Worm (Caenorhabditis elegans): Measurements from ENCODE around the gene T05D4.2.
A peak's percentile ranks its signal among the peaks of the same experiment; 100 is the strongest.

T05D4.2 gene

DNA sequence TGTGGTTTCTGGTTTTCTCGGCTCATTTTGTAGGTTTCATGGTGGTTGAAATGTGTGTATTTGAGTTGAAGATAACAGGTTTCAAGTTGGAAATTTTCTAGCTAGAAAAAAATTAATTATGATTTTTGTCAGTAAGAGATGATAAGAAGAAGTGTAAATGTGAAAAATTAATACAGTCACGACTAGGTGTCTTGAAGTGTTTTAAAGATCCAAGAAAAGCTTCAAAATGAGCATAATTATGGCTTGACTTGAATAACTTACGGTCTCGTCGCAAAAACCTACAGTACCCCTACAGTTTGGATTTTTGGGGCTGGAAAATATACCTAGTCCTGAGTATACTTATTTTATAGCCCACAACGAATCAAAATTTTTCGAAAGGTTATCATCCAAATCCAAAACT is 7.5 kb upstream of the T05D4.2 start, which contains the start of gene exc-12:
Gene exc-12, minus strand, starts transcription at position 101 of the 400 bp plus-strand sequence.
- TF ChIP-seq ZK546.5 (tag; optimal IDR thresholded peaks at IDR 0.05), result no peak
- TF ChIP-seq nhr-25 (tag; optimal IDR thresholded peaks at IDR 0.05), result no peak
- TF ChIP-seq sea-2 (GFP tag; optimal IDR thresholded peaks at IDR 0.05), result no peak
- no peak for TF ChIP-seq nhr-23 (tag; optimal IDR thresholded peaks at IDR 0.05)
- TF ChIP-seq mml-1 (tag; optimal IDR thresholded peaks at IDR 0.05), result no peak
- TF ChIP-seq pha-4 (tag; optimal IDR thresholded peaks at IDR 0.05), result no peak
- no peak for TF ChIP-seq eor-1 (tag; optimal IDR thresholded peaks at IDR 0.05)
- no peak for TF ChIP-seq nfya-1 (tag; optimal IDR thresholded peaks at IDR 0.05; ENCODE audit: insufficient read depth)
- no peak for TF ChIP-seq nhr-76 (tag; optimal IDR thresholded peaks at IDR 0.05)
- TF ChIP-seq aly-2 (tag; optimal IDR thresholded peaks at IDR 0.05), result no peak
- no peak for TF ChIP-seq ceh-16 (tag; optimal IDR thresholded peaks at IDR 0.05)
- TF ChIP-seq elt-2 (tag; optimal IDR thresholded peaks at IDR 0.05), result no peak
- TF ChIP-seq R02D3.7 (tag; optimal IDR thresholded peaks at IDR 0.05), result no peak

- peak; percentile 30 for TF ChIP-seq nfya-1 (tag; optimal IDR thresholded peaks at IDR 0.05; ENCODE audit: insufficient read depth)
- TF ChIP-seq hmg-11 (tag; optimal IDR thresholded peaks at IDR 0.05), result peak; percentile 10
- TF ChIP-seq zag-1 (tag; optimal IDR thresholded peaks at IDR 0.05), result no peak
These were observed 3.1 kb upstream of the T05D4.2 start for ce11 chrIII:13565972-13566371.

DNA sequence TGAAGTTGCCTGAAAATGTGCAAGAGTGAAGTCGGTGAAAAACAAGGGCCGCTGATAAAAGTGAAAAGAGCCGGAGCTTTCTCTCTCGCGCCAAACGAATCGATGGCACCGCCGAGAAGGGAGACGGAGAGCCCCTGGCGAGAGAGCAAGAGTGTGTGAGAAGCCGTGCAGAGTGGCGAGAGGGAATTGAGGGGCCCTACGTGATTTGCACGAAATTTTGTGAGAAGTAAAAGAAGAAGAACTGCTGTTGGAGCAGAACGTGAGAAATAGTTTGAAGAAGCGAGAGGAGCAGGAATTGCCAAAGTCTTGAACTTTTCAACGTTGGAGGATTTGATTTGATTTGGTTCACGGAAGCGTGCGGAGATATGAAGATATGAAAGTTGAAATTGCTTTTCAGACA is 2.0 kb upstream of the T05D4.2 start, which contains the start of gene aldo-1:
Gene aldo-1, minus strand, starts transcription at position 9 of the 400 bp plus-strand sequence.
- TF ChIP-seq nhr-11 (tag; optimal IDR thresholded peaks at IDR 0.05), result no peak
- TF ChIP-seq eor-1 (tag; optimal IDR thresholded peaks at IDR 0.05), result no peak
- no peak for TF ChIP-seq aly-2 (tag; optimal IDR thresholded peaks at IDR 0.05)
- TF ChIP-seq elt-3 (tag; optimal IDR thresholded peaks at IDR 0.05), result no peak
- TF ChIP-seq nhr-23 (tag; optimal IDR thresholded peaks at IDR 0.05), result no peak
- no peak for TF ChIP-seq ceh-9 (tag; optimal IDR thresholded peaks at IDR 0.05)
- TF ChIP-seq nhr-237 (tag; optimal IDR thresholded peaks at IDR 0.05), result no peak
- no peak for TF ChIP-seq nhr-12 (tag; optimal IDR thresholded peaks at IDR 0.05)
- no peak for TF ChIP-seq sea-2 (GFP tag; optimal IDR thresholded peaks at IDR 0.05)
- peak; percentile 5 for TF ChIP-seq lin-15B (tag; optimal IDR thresholded peaks at IDR 0.05)
- no peak for TF ChIP-seq ceh-16 (tag; optimal IDR thresholded peaks at IDR 0.05)
- TF ChIP-seq ceh-28 (tag; optimal IDR thresholded peaks at IDR 0.05), result no peak
- peak; percentile 64 for TF ChIP-seq nfya-1 (tag; optimal IDR thresholded peaks at IDR 0.05; ENCODE audit: insufficient read depth)
- no peak for TF ChIP-seq daf-12 (tag; optimal IDR thresholded peaks at IDR 0.05)
- TF ChIP-seq hmg-11 (tag; optimal IDR thresholded peaks at IDR 0.05), result peak; percentile 59
- TF ChIP-seq elt-2 (tag; optimal IDR thresholded peaks at IDR 0.05), result no peak
- no peak for TF ChIP-seq zag-1 (tag; optimal IDR thresholded peaks at IDR 0.05)
- no peak for TF ChIP-seq fos-1 (tag; optimal IDR thresholded peaks at IDR 0.05)
- TF ChIP-seq lin-39 (tag; optimal IDR thresholded peaks at IDR 0.05), result peak; percentile 2
- TF ChIP-seq nhr-77 (tag; optimal IDR thresholded peaks at IDR 0.05), result no peak
- TF ChIP-seq fkh-10 (GFP tag; optimal IDR thresholded peaks at IDR 0.05), result peak; percentile 27
- peak; percentile 19 for TF ChIP-seq snpc-4 (tag; optimal IDR thresholded peaks at IDR 0.05)
- peak; percentile 34 for TF ChIP-seq egl-5 (tag; optimal IDR thresholded peaks at IDR 0.05)
- no peak for TF ChIP-seq egl-27 (tag; optimal IDR thresholded peaks at IDR 0.05)
- no peak for TF ChIP-seq nhr-28 (tag; optimal IDR thresholded peaks at IDR 0.05)

ce11 chrIII:13563583-13563982 is 701 bp upstream of the T05D4.2 start:
- TF ChIP-seq nfya-1 (tag; optimal IDR thresholded peaks at IDR 0.05; ENCODE audit: insufficient read depth), result no peak
- TF ChIP-seq pqm-1 (tag; optimal IDR thresholded peaks at IDR 0.05), result no peak
- no peak for TF ChIP-seq nhr-12 (tag; optimal IDR thresholded peaks at IDR 0.05)
- TF ChIP-seq tbx-2 (tag; optimal IDR thresholded peaks at IDR 0.05), result no peak
- no peak for TF ChIP-seq fkh-10 (GFP tag; optimal IDR thresholded peaks at IDR 0.05)
- no peak for TF ChIP-seq sea-2 (GFP tag; optimal IDR thresholded peaks at IDR 0.05)
- TF ChIP-seq nhr-76 (tag; optimal IDR thresholded peaks at IDR 0.05), result no peak
- TF ChIP-seq snpc-4 (tag; optimal IDR thresholded peaks at IDR 0.05), result no peak
- TF ChIP-seq pha-4 (tag; optimal IDR thresholded peaks at IDR 0.05), result no peak
- no peak for TF ChIP-seq nhr-25 (tag; optimal IDR thresholded peaks at IDR 0.05)
- TF ChIP-seq elt-1 (tag; optimal IDR thresholded peaks at IDR 0.05), result no peak
- TF ChIP-seq ztf-4 (tag; optimal IDR thresholded peaks at IDR 0.05), result no peak
- TF ChIP-seq ceh-82 (tag; optimal IDR thresholded peaks at IDR 0.05), result no peak
- no peak for TF ChIP-seq nhr-28 (tag; optimal IDR thresholded peaks at IDR 0.05)
- no peak for TF ChIP-seq jun-1 (tag; optimal IDR thresholded peaks at IDR 0.05)

Measured in whole organism, L3 larva.